Worm (Caenorhabditis elegans) whole organism, L2 larva: ENCODE measurements around the gene ttr-15.

Experiments used
- C34F6.9 ChIP-seq: fragments of 150-350 bp; optimal IDR thresholded peaks from 2 replicates; lab custom pipeline; 2014; ENCODE audit warnings: missing biosample characterization, missing genetic modification characterization
- Y55F3AM.14 ChIP-seq: fragments of 200-800 bp; sonication (Bioruptor generic); optimal IDR thresholded peaks from 2 replicates; lab custom pipeline; 2018; ENCODE audit warnings: mild to moderate bottlenecking, missing genetic modification characterization, missing compliant biosample characterization
- ZK546.5 ChIP-seq: sonication (generic microtip); optimal IDR thresholded peaks from 2 replicates; lab custom pipeline; 2017; ENCODE audit warnings: missing biosample characterization, missing genetic modification characterization
- ama-1 ChIP-seq: fragments of 150-350 bp; optimal IDR thresholded peaks from 2 replicates; lab custom pipeline; 2018; ENCODE audit warnings: inconsistent platforms
- blmp-1 ChIP-seq: sonication (generic microtip); optimal IDR thresholded peaks from 2 replicates; lab custom pipeline; 2017; ENCODE audit warnings: missing genetic modification characterization, mild to moderate bottlenecking, missing compliant biosample characterization, antibody characterized with exemption, moderate library complexity; ENCODE audit not compliant: insufficient read depth
- ceh-82 ChIP-seq: fragments of 150-350 bp; optimal IDR thresholded peaks from 2 replicates; lab custom pipeline; 2014; ENCODE audit warnings: missing biosample characterization, missing genetic modification characterization
- crh-2 ChIP-seq: sonication (generic microtip); optimal IDR thresholded peaks from 2 replicates; lab custom pipeline; 2017; ENCODE audit warnings: missing biosample characterization, missing genetic modification characterization
- egl-27 ChIP-seq: sonication (generic microtip); optimal IDR thresholded peaks from 3 replicates; lab custom pipeline; 2017; ENCODE audit warnings: missing biosample characterization, missing genetic modification reagents, missing genetic modification characterization
- lin-11 ChIP-seq: fragments of 150-350 bp; sonication (generic microtip); optimal IDR thresholded peaks from 2 replicates; lab custom pipeline; 2014; ENCODE audit warnings: missing biosample characterization, missing genetic modification characterization, inconsistent platforms, mixed read lengths
- lin-13 ChIP-seq: fragments of 150-350 bp; optimal IDR thresholded peaks from 2 replicates; lab custom pipeline; 2014; ENCODE audit warnings: missing biosample characterization, missing genetic modification reagents, missing genetic modification characterization
- lin-39 ChIP-seq: fragments of 150-350 bp; optimal IDR thresholded peaks from 2 replicates; lab custom pipeline; 2014; ENCODE audit warnings: missing biosample characterization, missing genetic modification reagents, missing genetic modification characterization
- lsy-2 ChIP-seq, 2 experiments: fragments of 150-350 bp in 1 of 2; sonication (generic microtip) in 1 of 2; optimal IDR thresholded peaks; 2 replicates each; lab custom pipeline; 2014 to 2017; ENCODE audit warnings: missing biosample characterization in 2 of 2, missing genetic modification characterization in 2 of 2
- mab-5 ChIP-seq: fragments of 150-350 bp; optimal IDR thresholded peaks from 2 replicates; lab custom pipeline; 2014; ENCODE audit warnings: missing biosample characterization, missing genetic modification characterization
- nhr-10 ChIP-seq: sonication (generic microtip); optimal IDR thresholded peaks from 2 replicates; lab custom pipeline; 2017; ENCODE audit warnings: missing biosample characterization, missing genetic modification characterization
- nhr-11 ChIP-seq: fragments of 150-350 bp; optimal IDR thresholded peaks from 2 replicates; lab custom pipeline; 2014; ENCODE audit warnings: missing biosample characterization, missing genetic modification characterization
- nhr-12 ChIP-seq: fragments of 150-350 bp; optimal IDR thresholded peaks from 2 replicates; lab custom pipeline; 2014; ENCODE audit warnings: missing biosample characterization, missing genetic modification characterization
- nhr-129 ChIP-seq: fragments of 150-350 bp; optimal IDR thresholded peaks from 2 replicates; lab custom pipeline; 2014; ENCODE audit warnings: missing biosample characterization, missing genetic modification characterization
- nhr-21 ChIP-seq: fragments of 150-350 bp; optimal IDR thresholded peaks from 2 replicates; lab custom pipeline; 2014; ENCODE audit warnings: missing biosample characterization, missing genetic modification characterization
- nhr-23 ChIP-seq: fragments of 150-350 bp; optimal IDR thresholded peaks from 2 replicates; lab custom pipeline; 2014; ENCODE audit warnings: missing biosample characterization, missing genetic modification reagents, missing genetic modification characterization
- nhr-237 ChIP-seq: fragments of 150-350 bp; optimal IDR thresholded peaks from 2 replicates; lab custom pipeline; 2014; ENCODE audit warnings: missing biosample characterization, missing genetic modification characterization
- nhr-6 ChIP-seq: fragments of 150-350 bp; optimal IDR thresholded peaks from 2 replicates; lab custom pipeline; 2014; ENCODE audit warnings: missing biosample characterization, missing genetic modification characterization
- nhr-77 ChIP-seq: fragments of 150-350 bp; optimal IDR thresholded peaks from 2 replicates; lab custom pipeline; 2014; ENCODE audit warnings: missing biosample characterization, missing genetic modification characterization
- peb-1 ChIP-seq: fragments of 150-350 bp; optimal IDR thresholded peaks from 2 replicates; lab custom pipeline; 2014; ENCODE audit warnings: missing biosample characterization, missing genetic modification characterization
- skn-1 ChIP-seq: sonication (generic microtip); optimal IDR thresholded peaks from 2 replicates; lab custom pipeline; 2017; ENCODE audit warnings: missing biosample characterization, missing genetic modification characterization
- sma-3 ChIP-seq: sonication (generic microtip); optimal IDR thresholded peaks from 2 replicates; lab custom pipeline; 2016; ENCODE audit warnings: missing genetic modification reagents, missing genetic modification characterization, missing compliant biosample characterization
- sma-9 ChIP-seq, 2 experiments: fragments of 150-350 bp in 1 of 2; sonication (generic microtip) in 1 of 2; optimal IDR thresholded peaks; 2 replicates each; lab custom pipeline; 2014 to 2016; ENCODE audit warnings: missing genetic modification characterization in 2 of 2, mild to moderate bottlenecking in 1 of 2, missing biosample characterization in 1 of 2, missing compliant biosample characterization in 1 of 2, missing genetic modification reagents in 1 of 2, moderate library complexity in 1 of 2
- unc-39 ChIP-seq: fragments of 150-350 bp; optimal IDR thresholded peaks from 2 replicates; lab custom pipeline; 2014; ENCODE audit warnings: missing biosample characterization, missing genetic modification characterization
- unc-55 ChIP-seq: fragments of 150-350 bp; sonication (generic microtip); optimal IDR thresholded peaks from 3 replicates; lab custom pipeline; 2014; ENCODE audit warnings: missing biosample characterization, missing genetic modification reagents, missing genetic modification characterization
- unc-62 ChIP-seq: fragments of 150-350 bp; optimal IDR thresholded peaks from 2 replicates; lab custom pipeline; 2014; ENCODE audit warnings: missing biosample characterization, missing genetic modification reagents, missing genetic modification characterization
- zag-1 ChIP-seq: fragments of 150-350 bp; optimal IDR thresholded peaks from 2 replicates; lab custom pipeline; 2014; ENCODE audit warnings: missing biosample characterization, missing genetic modification characterization
- ztf-1 ChIP-seq: fragments of 200-800 bp; sonication (Bioruptor generic); conservative IDR thresholded peaks from 2 replicates; pipeline ENCODE4 v1.3.6; 2022; ENCODE audit warnings: missing genetic modification characterization, missing compliant biosample characterization
- ztf-4 ChIP-seq: fragments of 150-350 bp; optimal IDR thresholded peaks from 2 replicates; lab custom pipeline; 2014; ENCODE audit warnings: missing biosample characterization, missing genetic modification characterization

The ttr-15 gene

DNA sequence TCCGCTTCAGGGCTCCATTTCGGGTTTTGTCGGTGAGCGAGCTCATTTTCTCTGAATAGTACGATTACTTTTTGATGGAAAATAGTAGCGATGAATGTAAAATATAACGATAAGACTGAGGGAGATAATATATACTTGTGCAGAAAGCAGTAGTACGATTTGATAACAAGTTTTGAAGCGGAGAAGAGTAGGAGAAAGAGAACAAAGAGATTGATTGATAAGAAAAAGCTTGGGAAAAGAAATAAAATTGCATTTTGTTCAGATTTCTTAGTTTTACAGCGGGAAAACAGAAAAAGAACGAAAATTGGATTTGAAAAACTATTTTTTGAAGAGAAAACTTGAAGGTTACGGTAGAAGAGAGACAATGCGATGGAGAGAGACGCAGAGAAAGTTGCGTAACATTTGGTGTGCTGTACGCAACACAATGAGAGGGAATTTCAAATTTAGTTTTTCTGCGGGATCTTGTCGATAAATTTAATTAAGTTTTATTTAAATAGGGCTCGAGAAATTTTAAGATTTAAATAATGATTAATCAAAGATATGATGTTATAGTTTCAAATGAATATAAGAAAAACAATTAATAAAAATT, 20.0 kb downstream of the ttr-15 start, which contains the start of gene umps-1 (continued):
- no peak for TF ChIP-seq lin-11
- TF ChIP-seq ztf-4 (tag; lab: Kevin White, UChicago): no peak
- TF ChIP-seq unc-62: no peak
- peak; percentile 34 for TF ChIP-seq mab-5 (tag; lab: Kevin White, UChicago)
- TF ChIP-seq blmp-1 (tag; lab: Kevin White, UChicago): no peak
- peak; percentile 72 for TF ChIP-seq lin-13 (GFP tag; lab: Kevin White, UChicago)
- TF ChIP-seq sma-3 (GFP tag; lab: Kevin White, UChicago): peak; percentile 80
- no peak for TF ChIP-seq peb-1 (tag; lab: Kevin White, UChicago)
- peak; percentile 93 to 99 for TF ChIP-seq lsy-2 (tag; optimal IDR thresholded peaks at IDR 0.05; lab: Kevin White, UChicago)
- TF ChIP-seq nhr-6 (tag; lab: Kevin White, UChicago): peak; percentile 50
- TF ChIP-seq skn-1 (tag; lab: Kevin White, UChicago): no peak
- TF ChIP-seq nhr-237: no peak
- TF ChIP-seq nhr-77 (tag; lab: Kevin White, UChicago): no peak
- TF ChIP-seq nhr-10 (tag; lab: Kevin White, UChicago): no peak
- no peak for TF ChIP-seq Y55F3AM.14 (GFP tag; lab: Kevin White, UChicago)
- TF ChIP-seq unc-39 (tag; lab: Kevin White, UChicago): no peak
- TF ChIP-seq, all 48 proteins: peak for 16

ce11 chrIII:10358751-10359150, 21.1 kb downstream of the ttr-15 start:
- TF ChIP-seq lin-13 (GFP tag; lab: Kevin White, UChicago) (no peak), unc-39 (tag; lab: Kevin White, UChicago) (no peak), unc-55 (GFP tag; lab: Kevin White, UChicago) (no peak), crh-2 (tag; lab: Kevin White, UChicago) (peak; percentile 6), C34F6.9 (peak; percentile 31), ztf-4 (tag; lab: Kevin White, UChicago) (no peak)

DNA sequence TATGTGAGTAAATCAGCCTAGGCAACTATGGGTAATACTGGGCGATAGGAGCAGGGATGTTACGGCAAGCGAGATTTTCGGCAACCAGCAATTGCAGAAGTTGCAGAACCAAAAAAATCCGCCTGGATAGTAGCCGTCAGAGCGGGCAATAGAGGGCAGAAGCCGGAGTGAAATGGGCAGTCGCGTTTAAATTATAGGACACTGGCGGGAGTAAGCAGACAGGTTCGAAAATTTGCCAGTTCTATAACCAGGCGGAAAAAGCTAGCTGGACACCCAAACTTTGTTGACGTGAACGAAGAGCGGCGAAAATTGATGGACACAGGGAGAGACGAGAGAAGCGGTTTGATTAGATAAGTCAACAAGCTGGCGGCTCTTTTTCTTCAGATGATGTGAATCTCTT, 22.3 kb downstream of the ttr-15 start:
- TF ChIP-seq egl-27 (tag; lab: Kevin White, UChicago) (no peak), unc-55 (GFP tag; lab: Kevin White, UChicago) (no peak)

DNA sequence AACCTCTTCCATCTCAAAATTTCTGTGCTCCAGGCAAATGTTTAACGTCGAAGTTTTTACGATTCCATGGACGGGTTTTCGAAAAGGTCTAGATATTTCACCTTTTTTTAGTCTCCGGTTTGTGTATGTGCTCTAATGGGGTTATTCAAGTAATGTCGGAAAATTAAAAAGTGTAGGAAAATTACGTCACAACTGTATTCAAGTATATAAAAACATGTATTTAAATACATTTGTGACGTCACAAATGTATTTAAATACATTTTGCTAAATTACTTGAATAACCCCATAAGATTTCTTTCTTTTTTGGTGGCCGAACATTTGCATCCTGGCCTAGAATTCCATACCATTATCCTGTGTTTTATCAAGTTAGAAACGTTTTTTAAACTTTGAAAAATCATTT, 23.8 kb downstream of the ttr-15 start:
- no peak for TF ChIP-seq lin-39
- no peak for TF ChIP-seq nhr-237
- TF ChIP-seq ztf-1 (GFP tag; lab: Robert Waterston, UW): no peak
- TF ChIP-seq nhr-129 (tag; lab: Kevin White, UChicago): no peak
- TF ChIP-seq nhr-12: no peak
- TF ChIP-seq nhr-23 (tag; lab: Kevin White, UChicago): no peak
- no peak for TF ChIP-seq nhr-21 (tag; lab: Kevin White, UChicago)
- TF ChIP-seq sma-9 (GFP tag; optimal IDR thresholded peaks at IDR 0.05; lab: Kevin White, UChicago): no peak
- TF ChIP-seq sma-9 (tag; optimal IDR thresholded peaks at IDR 0.05; lab: Kevin White, UChicago): no peak
- TF ChIP-seq nhr-11: no peak
- no peak for TF ChIP-seq ztf-4 (tag; lab: Kevin White, UChicago)
- no peak for TF ChIP-seq ZK546.5 (tag; lab: Kevin White, UChicago)
- no peak for TF ChIP-seq ceh-82 (tag; lab: Kevin White, UChicago)
- TF ChIP-seq zag-1 (tag; lab: Kevin White, UChicago): no peak
- TF ChIP-seq ama-1: no peak

DNA sequence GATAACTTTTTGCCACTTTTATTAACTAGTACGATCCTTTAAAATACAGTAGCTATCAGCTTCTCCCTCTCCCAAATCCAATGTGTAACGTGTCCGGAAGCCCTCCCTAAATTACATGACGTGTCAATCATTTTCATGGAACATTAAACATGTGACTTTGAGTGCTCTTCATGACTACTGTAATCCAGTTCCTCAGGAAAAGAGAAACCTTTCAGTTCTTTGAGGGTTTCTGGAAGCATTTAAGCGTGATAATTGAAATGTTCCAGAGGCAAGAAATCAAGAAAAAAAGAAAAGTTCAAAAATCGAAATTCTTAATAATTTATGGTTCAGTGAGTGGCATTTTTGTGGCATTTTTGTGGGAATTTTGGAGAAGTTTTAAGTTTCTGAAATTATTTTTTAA, 25.3 kb downstream of the ttr-15 start:
- TF ChIP-seq zag-1 (tag; lab: Kevin White, UChicago): no peak
- no peak for TF ChIP-seq unc-39 (tag; lab: Kevin White, UChicago)
- TF ChIP-seq nhr-6 (tag; lab: Kevin White, UChicago): no peak
- TF ChIP-seq lsy-2 (tag; optimal IDR thresholded peaks at IDR 0.05; lab: Kevin White, UChicago): peak in 1 of 2 experiments; percentile 47
- no peak for TF ChIP-seq sma-3 (GFP tag; lab: Kevin White, UChicago)
- TF ChIP-seq nhr-23 (tag; lab: Kevin White, UChicago): no peak
